Worm (Caenorhabditis elegans): ENCODE data around the gene T22C8.3.

DNA sequence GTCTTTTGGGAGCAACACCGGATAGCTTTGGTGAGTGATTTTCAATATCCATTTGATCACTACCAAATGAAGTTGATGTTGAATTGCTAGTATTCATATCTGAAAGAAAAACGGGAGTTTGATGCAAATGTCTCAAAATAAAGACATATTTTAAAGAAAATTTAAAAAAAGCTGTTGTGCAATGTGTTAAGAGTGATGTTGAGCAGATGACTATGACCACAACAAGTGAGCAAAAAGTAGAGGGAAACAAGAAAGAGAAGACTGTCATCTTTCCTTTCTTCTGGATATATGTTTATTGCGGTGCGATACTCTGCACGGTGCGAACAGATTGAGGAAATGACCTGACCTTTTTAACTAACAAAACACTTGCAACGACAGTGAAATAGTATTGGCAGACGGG lies 1.6 kb upstream of the T22C8.3 start, which contains the start of gene T22C8.4:
- TF ChIP-seq dao-5 (tag; optimal IDR thresholded peaks at IDR 0.05) (no peak), W03F9.2 (tag; optimal IDR thresholded peaks at IDR 0.05) (no peak)

Data from whole organism, L4/young adult.